Worm (Caenorhabditis elegans): ENCODE data around the gene Y38E10A.17.
A peak's percentile ranks its signal among the peaks of the same experiment; 100 is the strongest.

DNA sequence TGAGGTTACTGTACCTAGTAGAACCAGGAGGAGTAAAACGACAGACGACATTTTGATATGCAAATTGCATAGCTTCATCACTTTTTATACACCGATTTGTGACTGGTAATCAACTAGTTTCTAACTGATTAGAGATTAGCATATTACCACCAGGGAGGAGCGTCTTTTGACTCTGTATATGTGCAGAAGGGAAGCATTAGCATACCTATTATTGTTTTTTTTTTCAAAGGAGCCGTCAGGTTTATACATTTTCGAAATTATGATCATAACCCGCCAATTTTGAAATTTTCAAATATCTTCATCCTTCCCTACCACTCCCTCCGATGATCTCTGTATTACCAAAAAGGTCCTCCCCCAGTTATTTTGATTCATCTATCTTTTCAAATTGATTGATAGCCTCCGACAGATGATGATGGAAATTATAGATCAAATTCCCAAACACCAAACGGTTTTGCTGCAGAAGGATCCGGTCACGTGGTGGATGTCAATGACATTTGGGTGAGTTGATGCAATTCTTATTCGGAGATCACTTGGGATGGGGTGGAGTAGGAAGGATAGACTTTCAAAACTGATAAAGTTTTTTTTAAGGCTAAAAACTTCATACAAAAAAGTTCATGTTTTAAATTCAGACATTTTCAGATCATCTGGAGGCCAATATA lies 12.6 kb downstream of the Y38E10A.17 start, which contains the start of gene nspe-8:
- no peak for TF ChIP-seq vab-15 (tag; optimal IDR thresholded peaks at IDR 0.05)
- no peak for TF ChIP-seq elt-2 (tag; optimal IDR thresholded peaks at IDR 0.05)
- no peak for TF ChIP-seq ets-5 (GFP tag; IDR thresholded peaks at IDR 0.05)
- no peak for TF ChIP-seq nhr-237 (tag; optimal IDR thresholded peaks at IDR 0.05)
- no peak for TF ChIP-seq mep-1 (tag; optimal IDR thresholded peaks at IDR 0.05)
- TF ChIP-seq nhr-76 (tag; optimal IDR thresholded peaks at IDR 0.05) = no peak
- no peak for TF ChIP-seq skn-1 (tag; optimal IDR thresholded peaks at IDR 0.05)
- TF ChIP-seq ceh-82 (tag; optimal IDR thresholded peaks at IDR 0.05) = no peak
- TF ChIP-seq dpl-1 (GFP tag; optimal IDR thresholded peaks at IDR 0.05) = peak in 1 of 3 experiments; percentile 34
- TF ChIP-seq jun-1 (tag; optimal IDR thresholded peaks at IDR 0.05) = no peak
- no peak for TF ChIP-seq unc-130 (tag; optimal IDR thresholded peaks at IDR 0.05)
